Worm (Caenorhabditis elegans) whole organism, late embryonic: ENCODE results near the gene dyf-17.

Experiments
- ceh-30 ChIP-seq: fragments of 150-350 bp; optimal IDR thresholded peaks from 2 replicates; lab custom pipeline; 2014; ENCODE audit warnings: missing biosample characterization, missing genetic modification characterization
- sox-4 ChIP-seq: sonication (generic microtip); optimal IDR thresholded peaks from 2 replicates; lab custom pipeline; 2017; ENCODE audit warnings: mild to moderate bottlenecking, missing genetic modification characterization, inconsistent platforms, missing compliant biosample characterization
- unc-55 ChIP-seq: sonication (generic microtip); optimal IDR thresholded peaks from 2 replicates; lab custom pipeline; 2017; ENCODE audit warnings: missing biosample characterization, missing genetic modification reagents, missing genetic modification characterization

DNA sequence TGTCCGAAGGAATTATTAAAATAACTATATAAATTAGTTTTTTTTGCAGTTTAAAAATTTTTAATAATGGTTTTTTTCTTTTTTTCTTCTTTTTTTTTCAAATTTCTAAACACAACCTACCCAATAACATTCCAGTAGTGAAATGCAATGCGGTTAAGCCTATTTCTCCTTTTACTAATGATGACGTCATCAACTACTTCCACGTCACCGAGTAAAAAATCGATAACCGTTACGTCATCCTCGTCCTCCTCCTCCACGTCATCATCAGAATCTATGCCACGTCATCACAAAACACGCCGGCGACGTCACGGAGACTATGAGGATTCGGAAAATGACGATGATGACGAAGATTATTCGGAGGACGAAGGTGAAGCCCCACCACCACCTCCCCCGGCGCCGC is 47.3 kb downstream of the dyf-17 start, which contains the start of gene hot-2:
- TF ChIP-seq unc-55 (GFP tag; lab: Kevin White, UChicago): no peak
- TF ChIP-seq sox-4 (tag; lab: Kevin White, UChicago): no peak
- no peak for TF ChIP-seq ceh-30 (tag; lab: Kevin White, UChicago)
